Fruit fly (Drosophila melanogaster) whole organism, embryonic: ENCODE measurements around the gene CG12123.
A peak's percentile ranks its signal among the peaks of the same experiment; 100 is the strongest.

Experiments used
- CG10543 ChIP-seq: fragments of 200-800 bp; sonication (Bioruptor generic); optimal IDR thresholded peaks from 3 replicates; lab custom pipeline; 2017; ENCODE audit warnings: missing biosample characterization, mild to moderate bottlenecking, missing genetic modification characterization, moderate library complexity
- CG10654 ChIP-seq: fragments of 200-800 bp; sonication (Bioruptor generic); optimal IDR thresholded peaks from 2 replicates; lab custom pipeline; 2016; ENCODE audit warnings: missing biosample characterization, missing genetic modification characterization
- CG11696 ChIP-seq: fragments of 200-800 bp; sonication (Bioruptor generic); IDR thresholded peaks from 2 replicates; pipeline ENCODE4 v1.3.6; 2022; ENCODE audit warnings: missing biosample characterization, missing genetic modification characterization
- CG12219 ChIP-seq: fragments of 200-800 bp; sonication (Bioruptor generic); optimal IDR thresholded peaks from 3 replicates; lab custom pipeline; 2018; ENCODE audit warnings: missing biosample characterization, mild to moderate bottlenecking, missing genetic modification characterization
- CG13424 ChIP-seq: fragments of 200-800 bp; sonication (Bioruptor generic); optimal IDR thresholded peaks from 2 replicates; lab custom pipeline; 2019; ENCODE audit warnings: missing biosample characterization, mild to moderate bottlenecking, missing genetic modification characterization, moderate library complexity
- CG13624 ChIP-seq: fragments of 200-800 bp; sonication (Bioruptor generic); optimal IDR thresholded peaks from 2 replicates; lab custom pipeline; 2016; ENCODE audit warnings: missing biosample characterization, missing genetic modification characterization
- CG13894 ChIP-seq: fragments of 200-800 bp; sonication (Bioruptor generic); optimal IDR thresholded peaks from 3 replicates; lab custom pipeline; 2018; ENCODE audit warnings: missing biosample characterization, mild to moderate bottlenecking, missing genetic modification characterization, moderate library complexity
- CG14014 ChIP-seq: fragments of 200-800 bp; sonication (Bioruptor generic); IDR thresholded peaks from 2 replicates; pipeline ENCODE4 v1.3.6; 2022; ENCODE audit warnings: missing biosample characterization, missing genetic modification characterization
- CG15073 ChIP-seq: fragments of 200-800 bp; sonication (Bioruptor generic); optimal IDR thresholded peaks from 2 replicates; lab custom pipeline; 2016; ENCODE audit warnings: missing biosample characterization, missing genetic modification characterization
- CG18599 ChIP-seq: fragments of 200-800 bp; sonication (Bioruptor generic); optimal IDR thresholded peaks from 3 replicates; lab custom pipeline; 2017; ENCODE audit warnings: missing biosample characterization, missing genetic modification characterization, mild to moderate bottlenecking, moderate library complexity, missing genetic modification reagents
- CG2120 ChIP-seq: fragments of 200-800 bp; sonication (Bioruptor generic); optimal IDR thresholded peaks from 3 replicates; lab custom pipeline; 2016; ENCODE audit warnings: missing biosample characterization, missing genetic modification characterization
- CG42726 ChIP-seq: fragments of 200-800 bp; sonication (Bioruptor generic); IDR thresholded peaks from 2 replicates; pipeline ENCODE4 v1.3.6; 2022; ENCODE audit warnings: missing biosample characterization, missing genetic modification characterization; ENCODE audit not compliant: partially characterized antibody
- CG7839 ChIP-seq: fragments of 200-800 bp; sonication (Bioruptor generic); optimal IDR thresholded peaks from 3 replicates; lab custom pipeline; 2018; ENCODE audit warnings: missing biosample characterization, mild to moderate bottlenecking, missing genetic modification characterization, moderate library complexity
- CG7963 ChIP-seq: fragments of 200-800 bp; sonication (Bioruptor generic); IDR thresholded peaks from 3 replicates; pipeline ENCODE4 v1.3.6; 2022; ENCODE audit warnings: missing biosample characterization, missing genetic modification characterization; ENCODE audit not compliant: partially characterized antibody
- CG9437 ChIP-seq: fragments of 200-800 bp; sonication (Bioruptor generic); optimal IDR thresholded peaks from 2 replicates; lab custom pipeline; 2018; ENCODE audit warnings: missing biosample characterization, mild to moderate bottlenecking, missing genetic modification characterization
- CHES-1-like ChIP-seq: fragments of 200-800 bp; sonication (Bioruptor generic); optimal IDR thresholded peaks from 2 replicates; lab custom pipeline; 2016; ENCODE audit warnings: missing biosample characterization, missing genetic modification characterization
- CTCF ChIP-seq: fragments of 200-800 bp; sonication (Bioruptor generic); optimal IDR thresholded peaks from 2 replicates; lab custom pipeline; 2017; ENCODE audit warnings: missing biosample characterization, mild to moderate bottlenecking, missing genetic modification characterization, moderate library complexity
- Dbx ChIP-seq: fragments of 200-800 bp; sonication (Bioruptor generic); IDR thresholded peaks from 3 replicates; pipeline ENCODE4 v1.3.6; 2022; ENCODE audit warnings: missing biosample characterization, missing genetic modification characterization
- Ets97D ChIP-seq: fragments of 200-800 bp; sonication (Bioruptor generic); optimal IDR thresholded peaks from 3 replicates; lab custom pipeline; 2016; ENCODE audit warnings: missing biosample characterization, missing genetic modification characterization
- H2.0 ChIP-seq: fragments of 200-800 bp; sonication (Bioruptor generic); IDR thresholded peaks from 2 replicates; pipeline ENCODE4 v1.3.6; 2022; ENCODE audit warnings: missing biosample characterization, missing genetic modification characterization
- HmgZ ChIP-seq: fragments of 200-800 bp; sonication (Bioruptor generic); optimal IDR thresholded peaks from 2 replicates; lab custom pipeline; 2018; ENCODE audit warnings: missing biosample characterization, mild to moderate bottlenecking, missing genetic modification characterization
- Med ChIP-seq: fragments of 200-800 bp; sonication (Bioruptor generic); peaks from one replicate; lab custom pipeline; 2016; ENCODE audit warnings: missing biosample characterization, missing genetic modification characterization, mild to moderate bottlenecking, inconsistent platforms, moderate library complexity
- NC2β ChIP-seq: fragments of 200-800 bp; sonication (Bioruptor generic); optimal IDR thresholded peaks from 2 replicates; lab custom pipeline; 2016; ENCODE audit warnings: missing biosample characterization, missing genetic modification characterization
- NFAT ChIP-seq: fragments of 200-800 bp; sonication (Bioruptor generic); IDR thresholded peaks from 2 replicates; pipeline ENCODE4 v1.3.6; 2022; ENCODE audit warnings: missing biosample characterization, missing genetic modification characterization
- Ravus ChIP-seq: fragments of 200-800 bp; sonication (Bioruptor generic); IDR thresholded peaks from 2 replicates; pipeline ENCODE4 v1.3.6; 2022; ENCODE audit warnings: missing biosample characterization, missing genetic modification characterization
- Side ChIP-seq: fragments of 200-800 bp; sonication (Bioruptor generic); optimal IDR thresholded peaks from 2 replicates; lab custom pipeline; 2016; ENCODE audit warnings: missing biosample characterization, missing genetic modification characterization
- Sox100B ChIP-seq: fragments of 200-800 bp; sonication (Bioruptor generic); optimal IDR thresholded peaks from 3 replicates; lab custom pipeline; 2018; ENCODE audit warnings: missing biosample characterization, mild to moderate bottlenecking, missing genetic modification characterization
- ato ChIP-seq: fragments of 200-800 bp; sonication (Bioruptor generic); IDR thresholded peaks from 2 replicates; pipeline ENCODE4 v1.3.6; 2022; ENCODE audit warnings: missing biosample characterization, missing genetic modification characterization; ENCODE audit not compliant: partially characterized antibody
- bbx ChIP-seq: fragments of 200-800 bp; sonication (Bioruptor generic); IDR thresholded peaks from 2 replicates; pipeline ENCODE4 v1.3.6; 2022; ENCODE audit warnings: missing biosample characterization, missing genetic modification characterization; ENCODE audit not compliant: partially characterized antibody
- bowl ChIP-seq: fragments of 200-800 bp; sonication (Bioruptor generic); IDR thresholded peaks from 2 replicates; pipeline ENCODE4 v1.3.6; 2022; ENCODE audit warnings: missing biosample characterization, missing genetic modification characterization
- bsh ChIP-seq, 2 experiments: fragments of 200-800 bp; sonication (Bioruptor generic); optimal IDR thresholded peaks; 2 replicates each; lab custom pipeline; 2017 to 2018; ENCODE audit warnings: mild to moderate bottlenecking in 2 of 2, missing biosample characterization in 2 of 2, missing genetic modification characterization in 2 of 2, moderate library complexity in 1 of 2
- chinmo ChIP-seq: fragments of 200-800 bp; sonication (Bioruptor generic); IDR thresholded peaks from 4 replicates; pipeline ENCODE4 v1.3.6; 2022; ENCODE audit warnings: missing biosample characterization, missing genetic modification characterization; ENCODE audit not compliant: partially characterized antibody
- dan ChIP-seq: fragments of 200-800 bp; sonication (Bioruptor generic); IDR thresholded peaks from 2 replicates; pipeline ENCODE4 v1.3.6; 2022; ENCODE audit warnings: missing biosample characterization, missing genetic modification characterization
- gce ChIP-seq: fragments of 200-800 bp; sonication (Bioruptor generic); IDR thresholded peaks from 3 replicates; pipeline ENCODE4 v1.3.6; 2022; ENCODE audit warnings: missing biosample characterization, missing genetic modification characterization
- her ChIP-seq: fragments of 200-800 bp; sonication (Bioruptor generic); optimal IDR thresholded peaks from 2 replicates; lab custom pipeline; 2016; ENCODE audit warnings: missing biosample characterization, missing genetic modification characterization
- lola ChIP-seq, 3 experiments: fragments of >200 bp in 2 of 3; fragments of 200-800 bp in 1 of 3; sonication (Bioruptor generic) in 1 of 3; optimal IDR thresholded peaks; 2 replicates each; lab custom pipeline; 2017 to 2019; ENCODE audit warnings: missing biosample characterization in 3 of 3, missing genetic modification characterization in 3 of 3, mild to moderate bottlenecking in 1 of 3, moderate library complexity in 1 of 3
- org-1 ChIP-seq: fragments of 200-800 bp; sonication (Bioruptor generic); optimal IDR thresholded peaks from 2 replicates; lab custom pipeline; 2017; ENCODE audit warnings: missing biosample characterization, missing genetic modification characterization
- peb ChIP-seq: fragments of 200-800 bp; sonication (Bioruptor generic); IDR thresholded peaks from 2 replicates; pipeline ENCODE4 v1.3.6; 2022; ENCODE audit warnings: missing biosample characterization, missing genetic modification characterization
- pho ChIP-seq: fragments of 200-800 bp; sonication (Bioruptor generic); optimal IDR thresholded peaks from 2 replicates; lab custom pipeline; 2016; ENCODE audit warnings: missing biosample characterization, missing genetic modification characterization
- prd ChIP-seq, 3 experiments: fragments of >200 bp in 2 of 3; fragments of 200-800 bp in 1 of 3; sonication (Bioruptor generic) in 1 of 3; optimal IDR thresholded peaks in 2 of 3; IDR thresholded peaks in 1 of 3; 2 replicates in 2 of 3; 3 replicates in 1 of 3; pipeline versions ENCODE4 v1.3.6 to Lab custom; 2017 to 2022; ENCODE audit warnings: missing biosample characterization in 1 of 3, missing genetic modification characterization in 1 of 3
- pros ChIP-seq: fragments of 200-800 bp; sonication (Bioruptor generic); optimal IDR thresholded peaks from 3 replicates; lab custom pipeline; 2019; ENCODE audit warnings: missing biosample characterization, mild to moderate bottlenecking, missing genetic modification characterization, moderate library complexity
- ranshi ChIP-seq: fragments of 200-800 bp; sonication (Bioruptor generic); IDR thresholded peaks from 2 replicates; pipeline ENCODE4 v1.3.6; 2022; ENCODE audit warnings: missing biosample characterization, missing genetic modification characterization
- scrt ChIP-seq: fragments of 200-800 bp; sonication (Bioruptor generic); optimal IDR thresholded peaks from 2 replicates; lab custom pipeline; 2018; ENCODE audit warnings: missing biosample characterization, mild to moderate bottlenecking, missing genetic modification characterization, moderate library complexity
- sim ChIP-seq: fragments of 200-800 bp; sonication (Bioruptor generic); IDR thresholded peaks from 2 replicates; pipeline ENCODE4 v1.3.6; 2022; ENCODE audit warnings: missing biosample characterization, missing genetic modification characterization
- sna ChIP-seq: fragments of 200-800 bp; sonication (Bioruptor generic); IDR thresholded peaks from 2 replicates; pipeline ENCODE4 v1.3.6; 2022; ENCODE audit warnings: missing biosample characterization, missing genetic modification characterization; ENCODE audit not compliant: partially characterized antibody
- sob ChIP-seq: fragments of 200-800 bp; sonication (Bioruptor generic); IDR thresholded peaks from 2 replicates; pipeline ENCODE4 v1.3.6; 2022; ENCODE audit warnings: missing biosample characterization, missing genetic modification characterization
- unc-4 ChIP-seq: fragments of 200-800 bp; sonication (Bioruptor generic); IDR thresholded peaks from 2 replicates; pipeline ENCODE4 v1.3.6; 2022; ENCODE audit warnings: missing biosample characterization, missing genetic modification characterization; ENCODE audit not compliant: partially characterized antibody
- unpg ChIP-seq: fragments of 200-800 bp; sonication (Bioruptor generic); optimal IDR thresholded peaks from 3 replicates; lab custom pipeline; 2018; ENCODE audit warnings: missing biosample characterization, mild to moderate bottlenecking, missing genetic modification characterization, moderate library complexity
- vvl ChIP-seq: fragments of 200-800 bp; sonication (Bioruptor generic); IDR thresholded peaks from 2 replicates; pipeline ENCODE4 v1.3.6; 2022; ENCODE audit warnings: missing biosample characterization, missing genetic modification characterization

Gene CG12123

DNA sequence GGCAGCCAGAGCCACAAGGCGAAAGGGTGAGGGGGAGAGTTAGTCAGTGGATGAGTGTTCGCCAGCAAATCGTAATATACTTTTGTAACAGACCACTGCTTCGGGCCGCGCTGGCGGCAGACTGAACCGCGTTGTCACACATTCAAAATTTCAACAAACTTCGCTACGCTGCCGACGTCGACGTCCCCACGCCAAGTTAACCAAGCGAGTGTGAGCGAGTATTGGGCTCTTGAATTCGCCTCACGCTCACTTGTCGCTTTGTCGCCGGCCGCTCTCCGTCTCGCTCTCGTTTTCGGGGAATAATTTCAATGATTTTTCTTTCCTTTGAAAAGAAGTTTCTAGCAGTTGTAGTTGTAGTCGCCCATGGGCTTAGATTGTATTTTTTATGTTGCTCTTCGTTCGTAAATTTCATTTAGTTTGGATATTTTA, 30.6 kb downstream of the CG12123 start, which contains the start of gene lawc (continued):
- TF ChIP-seq CG11696 (GFP tag; lab: Robert Waterston, UW) (0 out of 2 replicates have a peak, but pooled peaks have one; percentile 18), bbx (peak; percentile 40; the same call in 1 of the 2 replicates), CG42726 (GFP tag; lab: Robert Waterston, UW) (peak; percentile 31; the same call in 1 of the 2 replicates), bsh (GFP tag; optimal IDR thresholded peaks at IDR 0.05; lab: Kevin White, UChicago) (peak in 1 of 2 experiments; percentile 59), NC2β (peak; percentile 12), Ravus (GFP tag; lab: Robert Waterston, UW) (no peak), pros (GFP tag; lab: Kevin White, UChicago) (peak; percentile 44), org-1 (GFP tag; lab: Kevin White, UChicago) (no peak), CG12219 (GFP tag; lab: Kevin White, UChicago) (peak; percentile 54), CG7963 (no peak), CG10654 (GFP tag; lab: Kevin White, UChicago) (no peak), sob (GFP tag; lab: Robert Waterston, UW) (peak; percentile 66; the same call in 1 of the 2 replicates), Side (peak; percentile 44), unc-4 (peak; percentile 38; the same call in 1 of the 2 replicates), unpg (GFP tag; lab: Kevin White, UChicago) (peak; percentile 36), CG13894 (tag; lab: Kevin White, UChicago) (peak; percentile 59), peb (GFP tag; lab: Robert Waterston, UW) (0 out of 2 replicates have a peak, but pooled peaks have one; percentile 12), CG10543 (peak; percentile 85), vvl (GFP tag; lab: Robert Waterston, UW) (peak; percentile 81), ato (GFP tag; lab: Robert Waterston, UW) (peak; percentile 49; the same call in 1 of the 2 replicates), chinmo (GFP tag; lab: Robert Waterston, UW) (peak; percentile 84; the same call in 3 of the 4 replicates), Dbx (GFP tag; lab: Robert Waterston, UW) (peak; percentile 84; the same call in 2 of the 3 replicates), H2.0 (no peak), lola (GFP tag; optimal IDR thresholded peaks at IDR 0.05; lab: Kevin White, UChicago) (no peak), NFAT (peak; percentile 56; the same call in 1 of the 2 replicates), sim (peak; percentile 67; the same call in 1 of the 2 replicates), gce (GFP tag; lab: Robert Waterston, UW) (peak; percentile 25; the same call in 1 of the 3 replicates), CG14014 (GFP tag; lab: Robert Waterston, UW) (peak; percentile 60; the same call in 1 of the 2 replicates), CG9437 (GFP tag; lab: Kevin White, UChicago) (no peak), CG18599 (GFP tag; lab: Kevin White, UChicago) (peak; percentile 84), prd (optimal IDR thresholded peaks at IDR 0.05; lab: Kevin White, UChicago) (no peak), prd (GFP tag; IDR thresholded peaks at IDR 0.05; lab: Robert Waterston, UW) (no peak; the same call in 2 of the 3 replicates), scrt (GFP tag; lab: Kevin White, UChicago) (peak; percentile 65), CG13624 (GFP tag; lab: Kevin White, UChicago) (peak; percentile 36), ranshi (GFP tag; lab: Robert Waterston, UW) (peak; percentile 56; the same call in 1 of the 2 replicates), bowl (GFP tag; lab: Robert Waterston, UW) (peak; percentile 77; the same call in 1 of the 2 replicates), CHES-1-like (GFP tag; lab: Kevin White, UChicago) (peak; percentile 20), dan (GFP tag; lab: Robert Waterston, UW) (no peak), her (peak; percentile 20), Med (GFP tag; lab: Kevin White, UChicago) (peak; percentile 89), CG15073 (GFP tag; lab: Kevin White, UChicago) (no peak), HmgZ (tag; lab: Kevin White, UChicago) (peak; percentile 57), pho (GFP tag; lab: Kevin White, UChicago) (peak; percentile 34), Sox100B (GFP tag; lab: Kevin White, UChicago) (no peak), CG13424 (tag; lab: Kevin White, UChicago) (peak; percentile 13), sna (GFP tag; lab: Robert Waterston, UW) (no peak), CG2120 (GFP tag; lab: Kevin White, UChicago) (peak; percentile 5), CG7839 (tag; lab: Kevin White, UChicago) (peak; percentile 11), Ets97D (GFP tag; lab: Kevin White, UChicago) (no peak), CTCF (GFP tag; lab: Kevin White, UChicago) (peak; percentile 23)
